Worm (Caenorhabditis elegans): ENCODE measurements around the gene C04A11.5.

ce11 chrX:13669641-13670040 lies 5.3 kb downstream of the C04A11.5 start:
- TF ChIP-seq ama-1 (optimal IDR thresholded peaks at IDR 0.05) (no peak), F13C5.2 (tag; optimal IDR thresholded peaks at IDR 0.05) (no peak), scrt-1 (GFP tag; IDR thresholded peaks at IDR 0.05) (no peak), hmbx-1 (tag; optimal IDR thresholded peaks at IDR 0.05) (no peak), hmg-4 (GFP tag; optimal IDR thresholded peaks at IDR 0.05) (no peak), pes-1 (GFP tag; IDR thresholded peaks at IDR 0.05) (no peak), tbx-11 (GFP tag; IDR thresholded peaks at IDR 0.05) (no peak), ceh-13 (GFP tag; optimal IDR thresholded peaks at IDR 0.05) (no peak), flt-1 (GFP tag; IDR thresholded peaks at IDR 0.05) (no peak), hnd-1 (tag; optimal IDR thresholded peaks at IDR 0.05) (no peak), aly-1 (tag; optimal IDR thresholded peaks at IDR 0.05) (no peak)
